Fruit fly (Drosophila melanogaster): ENCODE data around the gene Unc-76.

The Unc-76 gene

dm6 chrX:2087501-2087900, 7.1 kb downstream of the Unc-76 start (continued):
- peak; percentile 40 for TF ChIP-seq Myb (GFP tag; optimal IDR thresholded peaks at IDR 0.05)
- TF ChIP-seq sens (GFP tag), result peak; percentile 82
- TF ChIP-seq sd (tag; optimal IDR thresholded peaks at IDR 0.05), result no peak
- TF ChIP-seq knrl (GFP tag; IDR thresholded peaks at IDR 0.05; ENCODE audit: partially characterized antibody), result no peak
- TF ChIP-seq inv (GFP tag; IDR thresholded peaks at IDR 0.05; ENCODE audit: partially characterized antibody), result no peak
- no peak for TF ChIP-seq D (optimal IDR thresholded peaks at IDR 0.05)
- peak; percentile 44 for TF ChIP-seq D (GFP tag; optimal IDR thresholded peaks at IDR 0.05)
- peak; percentile 78 for TF ChIP-seq CG14050 (GFP tag; IDR thresholded peaks at IDR 0.05)
- TF ChIP-seq CG18764 (GFP tag; optimal IDR thresholded peaks at IDR 0.05), result no peak
- TF ChIP-seq D19A (tag; optimal IDR thresholded peaks at IDR 0.05), result peak; percentile 56
- TF ChIP-seq CG7556 (GFP tag; optimal IDR thresholded peaks at IDR 0.05), result peak; percentile 57
- peak; percentile 17 for TF ChIP-seq CG10274 (GFP tag; optimal IDR thresholded peaks at IDR 0.05)
- peak; percentile 45; the same call in 1 of the 2 replicates for TF ChIP-seq CG1024 (GFP tag; IDR thresholded peaks at IDR 0.05)
- peak; percentile 24 for TF ChIP-seq tin (GFP tag; optimal IDR thresholded peaks at IDR 0.05)
- TF ChIP-seq CG15011 (GFP tag; optimal IDR thresholded peaks at IDR 0.05), result no peak
- no peak for TF ChIP-seq CG13296 (GFP tag; optimal IDR thresholded peaks at IDR 0.05)
- no peak for TF ChIP-seq so (GFP tag; IDR thresholded peaks at IDR 0.05)
- no peak for TF ChIP-seq CG4328 (GFP tag; optimal IDR thresholded peaks at IDR 0.05)
- peak; percentile 50; the same call in 1 of the 3 replicates for TF ChIP-seq CG2889 (GFP tag; IDR thresholded peaks at IDR 0.05)
- TF ChIP-seq Pdp1 (GFP tag; optimal IDR thresholded peaks at IDR 0.05), result peak; percentile 34 to 36
- TF ChIP-seq nau (GFP tag; optimal IDR thresholded peaks at IDR 0.05), result peak; percentile 46
- no peak for TF ChIP-seq fd64A (GFP tag; optimal IDR thresholded peaks at IDR 0.05)
- TF ChIP-seq CG6272 (GFP tag; IDR thresholded peaks at IDR 0.05), result no peak
- no peak for TF ChIP-seq CG6765 (GFP tag; optimal IDR thresholded peaks at IDR 0.05)
- no peak for TF ChIP-seq CG13894 (tag; optimal IDR thresholded peaks at IDR 0.05)
- no peak for TF ChIP-seq CG11085 (GFP tag; IDR thresholded peaks at IDR 0.05)
- TF ChIP-seq otp (GFP tag; IDR thresholded peaks at IDR 0.05), result 0 out of 3 replicates have a peak, but pooled peaks have one; percentile 41
- TF ChIP-seq crp (GFP tag; optimal IDR thresholded peaks at IDR 0.05), result no peak
- no peak for TF ChIP-seq Poxn (GFP tag; IDR thresholded peaks at IDR 0.05)
- TF ChIP-seq zfh2 (GFP tag; optimal IDR thresholded peaks at IDR 0.05), result peak; percentile 6
- TF ChIP-seq CG11093 (GFP tag; IDR thresholded peaks at IDR 0.05), result peak; percentile 47; the same call in 2 of the 3 replicates
- TF ChIP-seq CG14965 (GFP tag; optimal IDR thresholded peaks at IDR 0.05; ENCODE audit: borderline replicate concordance), result no peak
- TF ChIP-seq CG4282 (GFP tag; optimal IDR thresholded peaks at IDR 0.05), result no peak
- TF ChIP-seq CG13424 (tag; optimal IDR thresholded peaks at IDR 0.05), result peak; percentile 47
- peak; percentile 56 for TF ChIP-seq gsb-n (tag; optimal IDR thresholded peaks at IDR 0.05)
- TF ChIP-seq CG33557 (GFP tag; optimal IDR thresholded peaks at IDR 0.05), result no peak
- no peak for TF ChIP-seq sug (tag; optimal IDR thresholded peaks at IDR 0.05)
- TF ChIP-seq tup (GFP tag; optimal IDR thresholded peaks at IDR 0.05), result no peak
- TF ChIP-seq CG11247 (GFP tag; IDR thresholded peaks at IDR 0.05), result peak; percentile 59
- peak; percentile 50 for TF ChIP-seq CG17385 (GFP tag; optimal IDR thresholded peaks at IDR 0.05)
- no peak for TF ChIP-seq maf-S (GFP tag; optimal IDR thresholded peaks at IDR 0.05)
- TF ChIP-seq CG12659 (GFP tag; optimal IDR thresholded peaks at IDR 0.05), result peak; percentile 56
- TF ChIP-seq pb (GFP tag; optimal IDR thresholded peaks at IDR 0.05), result peak; percentile 58
- no peak for TF ChIP-seq B-H2 (GFP tag; optimal IDR thresholded peaks at IDR 0.05)
- peak; percentile 41; the same call in 1 of the 2 replicates for TF ChIP-seq CG5953 (GFP tag; IDR thresholded peaks at IDR 0.05)
- TF ChIP-seq CG13123 (GFP tag; optimal IDR thresholded peaks at IDR 0.05), result no peak
- no peak for TF ChIP-seq h (optimal IDR thresholded peaks at IDR 0.05)
- TF ChIP-seq Blimp-1 (GFP tag; optimal IDR thresholded peaks at IDR 0.05), result peak; percentile 49
- TF ChIP-seq CG3847 (GFP tag; IDR thresholded peaks at IDR 0.05), result peak; percentile 55; the same call in 1 of the 2 replicates
- TF ChIP-seq chm (GFP tag; IDR thresholded peaks at IDR 0.05), result peak; percentile 81
- 0 out of 3 replicates have a peak, but pooled peaks have one; percentile 24 for TF ChIP-seq CG6175 (GFP tag; IDR thresholded peaks at IDR 0.05)
